Fruit fly (Drosophila melanogaster): ENCODE data around the gene CG14346.

The CG14346 gene

DNA sequence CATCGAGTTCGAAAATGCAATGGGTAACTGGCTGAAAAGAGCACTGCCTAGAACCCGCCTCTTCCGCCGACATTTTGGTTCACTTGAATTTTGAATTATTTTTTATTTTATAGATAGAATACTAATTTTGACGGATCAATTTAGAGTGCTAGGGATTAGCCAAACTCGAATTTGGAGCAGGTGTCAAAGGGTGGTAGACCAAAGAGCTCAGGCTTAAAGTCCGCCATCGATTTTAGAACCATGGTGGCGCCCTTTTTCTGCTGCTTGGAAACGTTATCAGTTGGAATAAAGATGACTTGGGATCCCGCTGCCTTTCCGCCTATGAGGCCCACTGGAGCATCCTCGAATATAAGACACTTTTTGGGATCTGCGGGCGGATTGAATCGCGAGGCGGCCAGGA is 13.0 kb upstream of the CG14346 start, which contains the start of gene CG31924:
Gene CG31924 (minus strand): TSS at position 101 of the 400 bp plus-strand sequence.
- TF ChIP-seq sug (tag; optimal IDR thresholded peaks at IDR 0.05) (no peak), sens (GFP tag) (no peak), tio (GFP tag; optimal IDR thresholded peaks at IDR 0.05) (no peak), CG1647 (GFP tag; optimal IDR thresholded peaks at IDR 0.05) (no peak), Atf-2 (GFP tag; optimal IDR thresholded peaks at IDR 0.05) (no peak), CG10267 (tag; optimal IDR thresholded peaks at IDR 0.05) (no peak), CG5245 (GFP tag; optimal IDR thresholded peaks at IDR 0.05) (no peak), CG1024 (GFP tag; IDR thresholded peaks at IDR 0.05) (no peak), usp (GFP tag; optimal IDR thresholded peaks at IDR 0.05) (no peak), phol (tag; optimal IDR thresholded peaks at IDR 0.05) (no peak), CG6765 (GFP tag; optimal IDR thresholded peaks at IDR 0.05) (no peak), MTF-1 (GFP tag; optimal IDR thresholded peaks at IDR 0.05; ENCODE audit: borderline replicate concordance) (no peak), ewg (GFP tag; optimal IDR thresholded peaks at IDR 0.05) (no peak), yki (optimal IDR thresholded peaks at IDR 0.05) (no peak), tup (GFP tag; optimal IDR thresholded peaks at IDR 0.05) (no peak), ttk (GFP tag; IDR thresholded peaks at IDR 0.05) (no peak), hbn (GFP tag; IDR thresholded peaks at IDR 0.05; ENCODE audit: partially characterized antibody) (no peak), gfzf (GFP tag; optimal IDR thresholded peaks at IDR 0.05) (no peak), Eip74EF (GFP tag; optimal IDR thresholded peaks at IDR 0.05) (no peak), CG2889 (GFP tag; IDR thresholded peaks at IDR 0.05) (no peak)

DNA sequence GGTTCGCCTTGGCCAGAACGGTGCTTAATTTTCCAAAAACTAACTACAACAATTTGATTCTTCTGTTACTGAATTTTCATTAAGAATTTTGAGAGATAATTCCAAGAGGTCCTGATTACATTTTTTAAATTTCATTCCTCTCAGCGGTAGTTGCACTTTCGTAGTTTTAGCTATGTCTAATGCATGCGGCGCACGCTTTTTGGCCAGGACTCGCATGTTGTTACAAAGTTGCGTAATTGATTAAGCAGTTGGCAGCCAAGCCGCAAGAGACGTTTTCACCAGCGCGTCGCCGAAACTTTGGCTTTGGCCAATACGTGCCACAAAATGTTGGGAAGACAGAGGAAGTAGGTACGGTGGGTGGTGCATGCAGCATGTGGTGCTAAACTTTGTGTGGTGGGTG is 12.0 kb upstream of the CG14346 start, which contains the start of gene CG5565:
Gene CG5565 (minus strand): TSS at position 101 of the 400 bp plus-strand sequence.
- TF ChIP-seq CG14710 (tag; optimal IDR thresholded peaks at IDR 0.05), result no peak
- TF ChIP-seq Ets65A (GFP tag), result peak; percentile 23
- TF ChIP-seq HLHmδ (GFP tag; optimal IDR thresholded peaks at IDR 0.05), result no peak

DNA sequence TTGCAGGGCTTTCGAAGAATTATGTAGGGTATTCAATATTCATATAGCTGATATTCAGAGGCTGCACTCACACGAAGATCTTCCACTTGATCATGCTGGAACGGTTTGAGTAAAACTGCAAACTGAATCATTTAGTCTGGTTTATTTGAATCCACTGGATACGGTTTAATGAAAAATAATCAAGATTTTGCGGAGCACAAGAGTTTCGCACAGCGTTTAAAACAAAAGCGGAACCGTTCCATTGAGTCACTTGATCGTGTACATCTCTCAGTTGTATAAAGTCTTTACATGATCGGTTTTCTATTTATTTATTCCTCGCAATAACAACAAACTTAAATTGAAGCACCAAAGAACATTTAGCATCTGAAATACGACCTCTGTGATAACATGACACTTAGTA is 8.1 kb upstream of the CG14346 start, which contains the start of gene CG31659:
Gene CG31659 (minus strand): TSS at position 101 of the 400 bp plus-strand sequence.
- no peak for TF ChIP-seq Deaf1 (tag; optimal IDR thresholded peaks at IDR 0.05)
- TF ChIP-seq CG7839 (tag; optimal IDR thresholded peaks at IDR 0.05), result no peak
- no peak for TF ChIP-seq row (GFP tag; IDR thresholded peaks at IDR 0.05)
- no peak for TF ChIP-seq CG14710 (tag; optimal IDR thresholded peaks at IDR 0.05)

DNA sequence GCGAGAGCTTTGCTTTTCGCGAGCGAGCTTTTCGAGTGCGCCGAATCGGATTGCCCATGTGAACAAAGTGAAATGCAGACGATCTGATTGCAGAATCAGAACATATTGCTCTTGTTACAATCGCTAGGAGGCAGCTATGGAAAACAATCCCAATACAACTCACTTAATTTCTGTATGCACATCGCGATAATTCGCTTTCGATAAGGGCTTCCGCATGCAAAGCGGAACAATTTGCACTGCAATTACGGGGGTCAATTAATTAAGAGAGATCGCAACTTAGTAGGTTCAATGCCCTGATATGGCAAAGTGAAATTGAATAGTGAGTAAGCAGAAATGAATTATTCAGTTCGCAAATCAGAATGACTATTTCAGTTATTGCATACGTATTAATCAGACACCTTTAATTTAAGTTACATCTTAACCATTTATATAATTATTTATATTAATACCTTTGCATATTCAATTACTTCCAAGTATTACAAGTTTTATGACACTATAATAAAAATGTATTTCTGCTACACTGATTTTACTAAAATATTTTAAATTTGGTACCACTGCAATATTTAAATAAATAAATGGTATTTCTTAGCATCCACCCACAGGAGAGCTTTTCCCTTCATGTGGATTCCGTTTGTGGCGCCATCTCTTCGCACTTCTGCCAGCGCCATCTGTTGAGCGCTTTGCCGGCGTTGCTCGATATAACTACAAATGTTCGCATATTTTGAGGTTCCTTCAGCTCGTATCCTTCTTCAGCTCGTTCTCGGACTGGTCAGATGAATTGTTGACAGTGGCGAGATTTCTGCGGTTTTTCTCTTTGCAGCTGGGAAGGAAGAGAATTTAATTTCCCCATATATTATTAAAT is 5.8 kb upstream of the CG14346 start, which contains the start of gene NLaz:
Gene NLaz (minus strand): TSS at position 51 of the 862 bp plus-strand sequence.
- peak; percentile 45 for TF ChIP-seq CG18619 (GFP tag; optimal IDR thresholded peaks at IDR 0.05)
- TF ChIP-seq toy (GFP tag; IDR thresholded peaks at IDR 0.05), result no peak
- TF ChIP-seq CG14014 (GFP tag; IDR thresholded peaks at IDR 0.05), result 0 out of 2 replicates have a peak, but pooled peaks have one; percentile 7
- peak; percentile 2 for TF ChIP-seq scrt (GFP tag; optimal IDR thresholded peaks at IDR 0.05)
- TF ChIP-seq CG3995 (GFP tag; optimal IDR thresholded peaks at IDR 0.05), result no peak
- peak; percentile 44 for TF ChIP-seq tin (GFP tag; optimal IDR thresholded peaks at IDR 0.05)
- no peak for TF ChIP-seq CG11398 (GFP tag; optimal IDR thresholded peaks at IDR 0.05)
- TF ChIP-seq Hmr (GFP tag; optimal IDR thresholded peaks at IDR 0.05), result no peak
- TF ChIP-seq CG9817 (tag; optimal IDR thresholded peaks at IDR 0.05), result peak; percentile 39
- TF ChIP-seq CTCF (GFP tag; optimal IDR thresholded peaks at IDR 0.05), result peak; percentile 97
- TF ChIP-seq MBD-R2 (GFP tag; IDR thresholded peaks at IDR 0.05), result no peak
- TF ChIP-seq CG12155 (GFP tag; optimal IDR thresholded peaks at IDR 0.05), result peak; percentile 4
- TF ChIP-seq CG6791 (GFP tag; IDR thresholded peaks at IDR 0.05; ENCODE audit: partially characterized antibody), result 0 out of 3 replicates have a peak, but pooled peaks have one; percentile 33
- no peak for TF ChIP-seq CG13424 (tag; optimal IDR thresholded peaks at IDR 0.05)
- peak; percentile 68 for TF ChIP-seq NFAT (GFP tag; IDR thresholded peaks at IDR 0.05)
- peak; percentile 25 for TF ChIP-seq lilli (GFP tag; optimal IDR thresholded peaks at IDR 0.05)
- TF ChIP-seq gem (tag; optimal IDR thresholded peaks at IDR 0.05), result peak; percentile 12
- no peak for TF ChIP-seq Deaf1 (tag; optimal IDR thresholded peaks at IDR 0.05)
- no peak for TF ChIP-seq CG1792 (GFP tag; optimal IDR thresholded peaks at IDR 0.05)
- TF ChIP-seq E2f1 (GFP tag; IDR thresholded peaks at IDR 0.05), result no peak
- peak; percentile 73; the same call in 2 of the 3 replicates for TF ChIP-seq zfh1 (GFP tag; IDR thresholded peaks at IDR 0.05)

All from whole organism, embryonic.